Worm (Caenorhabditis elegans) whole organism, L3 larva: ENCODE measurements around the gene nhr-58.

Experiments used
- ZK546.5 ChIP-seq: sonication (generic microtip); optimal IDR thresholded peaks from 2 replicates; lab custom pipeline; 2017; ENCODE audit warnings: missing biosample characterization, missing genetic modification characterization
- aly-2 ChIP-seq: fragments of 150-350 bp; optimal IDR thresholded peaks from 2 replicates; lab custom pipeline; 2014; ENCODE audit warnings: missing biosample characterization, missing genetic modification characterization
- ceh-28 ChIP-seq: fragments of 150-350 bp; optimal IDR thresholded peaks from 2 replicates; lab custom pipeline; 2014; ENCODE audit warnings: missing biosample characterization, missing genetic modification reagents, missing genetic modification characterization
- ceh-82 ChIP-seq: fragments of 150-350 bp; optimal IDR thresholded peaks from 2 replicates; lab custom pipeline; 2014; ENCODE audit warnings: missing biosample characterization, missing genetic modification characterization
- daf-12 ChIP-seq: fragments of 150-350 bp; optimal IDR thresholded peaks from 2 replicates; lab custom pipeline; 2014; ENCODE audit warnings: missing biosample characterization, missing genetic modification reagents, missing genetic modification characterization
- elt-1 ChIP-seq: fragments of 150-350 bp; optimal IDR thresholded peaks from 2 replicates; lab custom pipeline; 2014; ENCODE audit warnings: missing biosample characterization, missing genetic modification characterization
- eor-1 ChIP-seq, 2 experiments: fragments of 150-350 bp; optimal IDR thresholded peaks; 2 replicates each; lab custom pipeline; 2014 to 2018; ENCODE audit warnings: missing biosample characterization in 2 of 2, missing genetic modification characterization in 2 of 2
- jun-1 ChIP-seq: fragments of 150-350 bp; optimal IDR thresholded peaks from 2 replicates; lab custom pipeline; 2014; ENCODE audit warnings: missing biosample characterization, missing genetic modification reagents, missing genetic modification characterization
- lin-15B ChIP-seq: fragments of 150-350 bp; optimal IDR thresholded peaks from 2 replicates; lab custom pipeline; 2014; ENCODE audit warnings: missing biosample characterization, missing genetic modification characterization
- lsy-12 ChIP-seq: sonication (generic microtip); optimal IDR thresholded peaks from 2 replicates; lab custom pipeline; 2016; ENCODE audit warnings: mild to moderate bottlenecking, missing genetic modification characterization, missing compliant biosample characterization
- mml-1 ChIP-seq: fragments of 150-350 bp; sonication (generic microtip); optimal IDR thresholded peaks from 3 replicates; lab custom pipeline; 2014; ENCODE audit warnings: missing biosample characterization, missing genetic modification characterization
- nhr-23 ChIP-seq: fragments of 150-350 bp; optimal IDR thresholded peaks from 2 replicates; lab custom pipeline; 2014; ENCODE audit warnings: missing biosample characterization, missing genetic modification reagents, missing genetic modification characterization
- nhr-237 ChIP-seq: fragments of 150-350 bp; optimal IDR thresholded peaks from 2 replicates; lab custom pipeline; 2014; ENCODE audit warnings: missing biosample characterization, missing genetic modification characterization
- nhr-28 ChIP-seq: fragments of 150-350 bp; optimal IDR thresholded peaks from 2 replicates; lab custom pipeline; 2014; ENCODE audit warnings: missing biosample characterization, missing genetic modification characterization
- nhr-43 ChIP-seq: sonication (generic microtip); optimal IDR thresholded peaks from 2 replicates; lab custom pipeline; 2016; ENCODE audit warnings: mild to moderate bottlenecking, missing genetic modification characterization, missing compliant biosample characterization; ENCODE audit not compliant: poor library complexity, severe bottlenecking
- nhr-67 ChIP-seq: fragments of 150-350 bp; optimal IDR thresholded peaks from 2 replicates; lab custom pipeline; 2014; ENCODE audit warnings: missing biosample characterization, missing genetic modification characterization
- nhr-77 ChIP-seq: fragments of 150-350 bp; optimal IDR thresholded peaks from 2 replicates; lab custom pipeline; 2014; ENCODE audit warnings: missing biosample characterization, missing genetic modification characterization
- pqm-1 ChIP-seq: fragments of 150-350 bp; optimal IDR thresholded peaks from 2 replicates; lab custom pipeline; 2017; ENCODE audit warnings: missing biosample characterization, missing genetic modification characterization, inconsistent platforms
- skn-1 ChIP-seq: fragments of 150-350 bp; optimal IDR thresholded peaks from 2 replicates; lab custom pipeline; 2014; ENCODE audit warnings: missing biosample characterization, missing genetic modification characterization
- snpc-4 ChIP-seq: fragments of 150-350 bp; optimal IDR thresholded peaks from 2 replicates; lab custom pipeline; 2014; ENCODE audit warnings: missing biosample characterization, missing genetic modification characterization
- unc-62 ChIP-seq: fragments of 150-350 bp; sonication (generic microtip); optimal IDR thresholded peaks from 4 replicates; lab custom pipeline; 2014; ENCODE audit warnings: missing biosample characterization, missing genetic modification reagents, missing genetic modification characterization
- ztf-11 ChIP-seq: fragments of 150-350 bp; optimal IDR thresholded peaks from 2 replicates; lab custom pipeline; 2014; ENCODE audit warnings: missing biosample characterization, missing genetic modification characterization

Gene nhr-58

ce11 chrV:576918-577317 is 44.9 kb downstream of the nhr-58 start:
- no peak for TF ChIP-seq lsy-12
- TF ChIP-seq unc-62 (GFP tag; lab: Kevin White, UChicago) = no peak
- TF ChIP-seq nhr-77 (tag; lab: Kevin White, UChicago) = no peak
- TF ChIP-seq daf-12 = no peak
- TF ChIP-seq ceh-28 = no peak
- TF ChIP-seq elt-1 (tag; lab: Kevin White, UChicago) = no peak
- TF ChIP-seq nhr-67 (tag; lab: Kevin White, UChicago) = no peak
- TF ChIP-seq aly-2 = no peak
- TF ChIP-seq nhr-28 = no peak
- no peak for TF ChIP-seq mml-1 (tag; lab: Kevin White, UChicago)
- no peak for TF ChIP-seq ztf-11 (tag; lab: Kevin White, UChicago)
- TF ChIP-seq pqm-1 (tag; lab: Kevin White, UChicago) = no peak
- no peak for TF ChIP-seq jun-1 (tag; lab: Kevin White, UChicago)
- no peak for TF ChIP-seq snpc-4 (tag; lab: Kevin White, UChicago)
- no peak for TF ChIP-seq nhr-237
- TF ChIP-seq nhr-23 (tag; lab: Kevin White, UChicago) = no peak
- TF ChIP-seq, all 47 proteins: peak for 0

ce11 chrV:578977-579376 is 46.9 kb downstream of the nhr-58 start, which contains the start of gene K06H6.4:
K06H6.4 (plus strand) TSS chrV:579277.
- TF ChIP-seq ZK546.5 (tag; lab: Kevin White, UChicago) = no peak
- TF ChIP-seq eor-1 (tag; optimal IDR thresholded peaks at IDR 0.05; lab: Kevin White, UChicago) = no peak

- TF ChIP-seq lin-15B (tag; lab: Kevin White, UChicago) = no peak
- no peak for TF ChIP-seq skn-1 (tag; lab: Kevin White, UChicago)
- no peak for TF ChIP-seq ceh-82 (tag; lab: Kevin White, UChicago)
- no peak for TF ChIP-seq mml-1 (tag; lab: Kevin White, UChicago)
- no peak for TF ChIP-seq nhr-43
Observed at ce11 chrV:581616-582015, 49.6 kb downstream of the nhr-58 start, which contains the start of gene nstp-7. nstp-7 (plus strand) TSS chrV:581916.
